Fruit fly (Drosophila melanogaster) whole organism, pupa: Measurements from ENCODE around the gene CG5516.
A peak's percentile ranks its signal among the peaks of the same experiment; 100 is the strongest.

Experiments used
- CG10348 ChIP-seq: fragments of 200-800 bp; sonication (Bioruptor generic); IDR thresholded peaks from 2 replicates; pipeline ENCODE4 v1.3.6; 2022; ENCODE audit warnings: missing biosample characterization, missing genetic modification characterization
- CG12605 ChIP-seq: fragments of 200-800 bp; sonication (Bioruptor generic); IDR thresholded peaks from 2 replicates; pipeline ENCODE4 v1.3.6; 2022; ENCODE audit warnings: missing biosample characterization, missing genetic modification characterization
- CG13204 ChIP-seq: fragments of 200-800 bp; sonication (Bioruptor generic); optimal IDR thresholded peaks from 2 replicates; lab custom pipeline; 2018; ENCODE audit warnings: missing biosample characterization, mild to moderate bottlenecking, missing genetic modification characterization, moderate library complexity
- CG14655 ChIP-seq: fragments of 200-800 bp; sonication (Bioruptor generic); optimal IDR thresholded peaks from 3 replicates; lab custom pipeline; 2017; ENCODE audit warnings: mild to moderate bottlenecking, missing biosample characterization, missing genetic modification reagents, missing genetic modification characterization
- CG15710 ChIP-seq: fragments of 200-800 bp; sonication (Bioruptor generic); optimal IDR thresholded peaks from 2 replicates; lab custom pipeline; 2018; ENCODE audit warnings: missing biosample characterization, mild to moderate bottlenecking, missing genetic modification characterization, moderate library complexity
- CG17806 ChIP-seq: fragments of 200-800 bp; sonication (Bioruptor generic); optimal IDR thresholded peaks from 2 replicates; lab custom pipeline; 2018; ENCODE audit warnings: missing biosample characterization, mild to moderate bottlenecking, missing genetic modification characterization, moderate library complexity
- CG32121 ChIP-seq: fragments of 200-800 bp; sonication (Bioruptor generic); IDR thresholded peaks from 2 replicates; pipeline ENCODE4 v1.3.6; 2022; ENCODE audit warnings: missing biosample characterization, missing genetic modification characterization
- CG34367 ChIP-seq: fragments of 200-800 bp; sonication (Bioruptor generic); optimal IDR thresholded peaks from 2 replicates; lab custom pipeline; 2018; ENCODE audit warnings: missing biosample characterization, mild to moderate bottlenecking, missing genetic modification characterization
- CG4496 ChIP-seq: fragments of 200-800 bp; sonication (Bioruptor generic); IDR thresholded peaks from 3 replicates; pipeline ENCODE4 v1.3.6; 2022; ENCODE audit warnings: missing biosample characterization, missing genetic modification characterization
- CG8159 ChIP-seq: fragments of 200-800 bp; sonication (Bioruptor generic); optimal IDR thresholded peaks from 3 replicates; lab custom pipeline; 2018; ENCODE audit warnings: missing biosample characterization, mild to moderate bottlenecking, missing genetic modification characterization, moderate library complexity
- CG8301 ChIP-seq: fragments of 200-800 bp; sonication (Bioruptor generic); optimal IDR thresholded peaks from 2 replicates; lab custom pipeline; 2018; ENCODE audit warnings: missing biosample characterization, mild to moderate bottlenecking, missing genetic modification characterization
- CG9948 ChIP-seq: fragments of 200-800 bp; sonication (Bioruptor generic); optimal IDR thresholded peaks from 2 replicates; lab custom pipeline; 2018; ENCODE audit warnings: missing biosample characterization, mild to moderate bottlenecking, missing genetic modification characterization, moderate library complexity
- EcR ChIP-seq: fragments of 200-800 bp; sonication (Bioruptor generic); optimal IDR thresholded peaks from 3 replicates; lab custom pipeline; 2019; ENCODE audit warnings: missing biosample characterization, missing genetic modification characterization, mild to moderate bottlenecking, moderate library complexity, missing genetic modification reagents
- Ets98B ChIP-seq: fragments of 200-800 bp; sonication (Bioruptor generic); IDR thresholded peaks from 2 replicates; pipeline ENCODE4 v1.3.6; 2022; ENCODE audit warnings: missing biosample characterization, missing genetic modification characterization
- Pif1A ChIP-seq: fragments of 200-800 bp; sonication (Bioruptor generic); optimal IDR thresholded peaks from 3 replicates; lab custom pipeline; 2016; ENCODE audit warnings: missing biosample characterization, missing genetic modification characterization
- Pif1B ChIP-seq: fragments of 200-800 bp; sonication (Bioruptor generic); optimal IDR thresholded peaks from 3 replicates; lab custom pipeline; 2016; ENCODE audit warnings: missing biosample characterization, missing genetic modification characterization
- Snoo ChIP-seq: fragments of 200-800 bp; sonication (Bioruptor generic); optimal IDR thresholded peaks from 3 replicates; lab custom pipeline; 2017; ENCODE audit warnings: missing biosample characterization, mild to moderate bottlenecking, missing genetic modification characterization, inconsistent platforms
- fd96Ca ChIP-seq: fragments of 200-800 bp; sonication (Bioruptor generic); IDR thresholded peaks from 3 replicates; pipeline ENCODE4 v1.3.6; 2022; ENCODE audit warnings: missing biosample characterization, missing genetic modification characterization
- gl ChIP-seq: fragments of 200-800 bp; sonication (Bioruptor generic); optimal IDR thresholded peaks from 2 replicates; lab custom pipeline; 2018; ENCODE audit warnings: missing biosample characterization, mild to moderate bottlenecking, missing genetic modification characterization
- rn ChIP-seq: fragments of 200-800 bp; sonication (Bioruptor generic); IDR thresholded peaks from 2 replicates; pipeline ENCODE4 v1.3.6; 2022; ENCODE audit warnings: missing biosample characterization, missing genetic modification characterization

Gene CG5516

dm6 chr3R:15994573-15994869 lies 30.8 kb downstream of the CG5516 start:
- TF ChIP-seq CG8159 (tag; lab: Kevin White, UChicago) (no peak), CG13204 (GFP tag; lab: Kevin White, UChicago) (no peak), Pif1A (GFP tag; lab: Kevin White, UChicago) (no peak), rn (GFP tag; lab: Robert Waterston, UW) (no peak), CG15710 (no peak), CG9948 (tag; lab: Kevin White, UChicago) (no peak)
- TF ChIP-seq, all 21 proteins: peak for 0

DNA sequence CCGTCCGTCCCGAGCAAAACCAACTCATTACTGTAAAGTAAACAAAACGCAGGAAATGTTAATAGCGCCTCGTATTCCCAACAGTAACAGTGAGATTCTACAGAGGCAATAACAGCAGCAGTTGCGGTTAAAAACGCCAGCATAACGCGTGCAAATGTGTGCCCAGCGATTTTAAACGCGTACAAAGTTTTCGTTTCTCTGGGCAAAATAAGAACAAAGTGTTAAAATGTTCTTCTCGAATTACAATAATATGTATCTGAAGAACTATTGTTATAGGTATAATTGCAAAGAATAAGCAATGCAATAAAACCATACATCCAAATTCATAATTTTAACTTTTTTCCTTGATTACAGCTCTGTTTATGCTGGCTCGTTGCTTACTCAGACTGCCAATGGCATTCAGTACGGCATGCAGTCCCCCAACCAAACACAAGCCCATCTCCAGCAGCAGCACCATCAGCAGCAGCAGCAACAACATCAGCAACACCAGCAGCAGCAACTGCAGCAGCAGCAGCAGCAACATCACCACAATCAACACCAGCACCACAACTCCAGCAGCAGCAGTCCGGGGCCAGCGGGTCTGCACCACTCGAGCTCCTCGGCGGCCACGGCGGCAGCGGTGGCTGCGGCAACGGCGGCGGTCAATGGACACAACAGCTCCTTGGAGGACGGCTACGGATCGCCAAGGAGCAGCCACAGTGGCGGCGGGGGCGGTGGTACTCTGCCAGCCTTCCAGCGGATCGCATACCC lies 35.5 kb downstream of the CG5516 start:
- TF ChIP-seq CG8159 (tag; lab: Kevin White, UChicago) (no peak), CG13204 (GFP tag; lab: Kevin White, UChicago) (no peak)
- TF ChIP-seq, all 21 proteins: peak for 0

- TF ChIP-seq EcR, result no peak
- TF ChIP-seq CG9948 (tag; lab: Kevin White, UChicago), result no peak
- TF ChIP-seq Pif1A (GFP tag; lab: Kevin White, UChicago), result no peak
- TF ChIP-seq rn (GFP tag; lab: Robert Waterston, UW), result no peak
- no peak for TF ChIP-seq CG34367 (tag; lab: Kevin White, UChicago)
- no peak for TF ChIP-seq CG14655
- no peak for TF ChIP-seq CG8159 (tag; lab: Kevin White, UChicago)
- no peak for TF ChIP-seq Snoo
Observed at dm6 chr3R:16004015-16004414, 40.3 kb downstream of the CG5516 start.

DNA sequence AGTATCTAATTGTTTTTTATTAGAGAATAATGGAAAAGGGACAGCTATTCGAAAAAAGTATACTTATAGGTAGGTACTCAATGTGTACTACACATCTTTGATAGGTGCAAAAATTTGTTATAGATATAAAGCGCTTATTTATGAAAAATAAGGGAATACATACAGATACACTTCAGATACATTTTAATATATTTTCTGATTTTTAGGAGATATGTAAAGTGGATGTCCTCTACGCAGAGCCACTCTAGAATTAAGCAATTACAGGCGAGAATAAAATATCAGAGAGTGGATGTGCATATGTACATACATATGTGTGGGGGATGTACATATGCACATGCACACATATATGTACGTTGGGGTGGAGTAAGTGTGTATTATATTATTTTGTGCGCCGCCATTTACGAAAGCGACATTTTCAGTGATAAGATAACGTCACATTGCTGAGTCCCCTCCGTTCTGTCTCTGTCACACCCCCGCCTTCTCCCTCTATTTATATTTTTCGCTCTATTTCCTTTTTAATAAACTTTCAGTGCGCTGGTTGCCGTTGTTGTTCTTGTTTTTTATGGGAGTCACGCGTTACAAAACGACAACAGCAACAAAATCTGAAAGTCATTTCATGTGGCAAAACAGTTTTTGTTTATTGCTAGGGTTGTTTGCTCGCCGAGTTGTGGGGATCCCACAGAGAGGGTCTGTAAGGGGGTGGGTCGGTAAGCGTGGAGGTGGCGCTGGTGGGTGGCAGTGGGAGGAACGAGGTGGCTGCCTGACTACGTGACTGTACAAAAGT lies 41.2 kb downstream of the CG5516 start:
- TF ChIP-seq CG8301 (tag; lab: Kevin White, UChicago) (no peak), CG10348 (GFP tag; lab: Robert Waterston, UW) (no peak), fd96Ca (GFP tag; lab: Robert Waterston, UW) (0 out of 3 replicates have a peak, but pooled peaks have one; percentile 43), CG15710 (no peak), CG8159 (tag; lab: Kevin White, UChicago) (peak; percentile 49), gl (tag; lab: Kevin White, UChicago) (no peak), CG12605 (GFP tag; lab: Robert Waterston, UW) (0 out of 2 replicates have a peak, but pooled peaks have one; percentile 23), Ets98B (GFP tag; lab: Robert Waterston, UW) (peak; percentile 19; the same call in 1 of the 2 replicates)

DNA sequence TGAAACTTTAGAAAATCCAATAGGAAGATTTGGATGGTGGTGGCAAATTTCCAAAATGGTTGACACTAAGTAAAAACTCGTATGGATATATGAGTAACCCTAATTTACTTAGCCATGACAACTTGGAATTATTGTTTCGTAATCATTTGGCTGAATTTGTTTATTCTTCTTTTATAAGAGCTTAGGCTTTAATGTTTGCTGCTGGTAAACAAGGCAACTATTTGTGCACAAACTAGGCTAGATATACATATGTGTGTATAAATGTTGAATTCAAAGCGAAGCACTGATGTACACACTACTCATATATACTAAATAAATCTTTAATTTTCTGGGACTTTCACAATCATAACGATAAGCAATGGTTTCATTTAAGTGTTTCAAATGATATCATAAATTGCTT lies 42.3 kb downstream of the CG5516 start:
- TF ChIP-seq fd96Ca (GFP tag; lab: Robert Waterston, UW), result no peak

DNA sequence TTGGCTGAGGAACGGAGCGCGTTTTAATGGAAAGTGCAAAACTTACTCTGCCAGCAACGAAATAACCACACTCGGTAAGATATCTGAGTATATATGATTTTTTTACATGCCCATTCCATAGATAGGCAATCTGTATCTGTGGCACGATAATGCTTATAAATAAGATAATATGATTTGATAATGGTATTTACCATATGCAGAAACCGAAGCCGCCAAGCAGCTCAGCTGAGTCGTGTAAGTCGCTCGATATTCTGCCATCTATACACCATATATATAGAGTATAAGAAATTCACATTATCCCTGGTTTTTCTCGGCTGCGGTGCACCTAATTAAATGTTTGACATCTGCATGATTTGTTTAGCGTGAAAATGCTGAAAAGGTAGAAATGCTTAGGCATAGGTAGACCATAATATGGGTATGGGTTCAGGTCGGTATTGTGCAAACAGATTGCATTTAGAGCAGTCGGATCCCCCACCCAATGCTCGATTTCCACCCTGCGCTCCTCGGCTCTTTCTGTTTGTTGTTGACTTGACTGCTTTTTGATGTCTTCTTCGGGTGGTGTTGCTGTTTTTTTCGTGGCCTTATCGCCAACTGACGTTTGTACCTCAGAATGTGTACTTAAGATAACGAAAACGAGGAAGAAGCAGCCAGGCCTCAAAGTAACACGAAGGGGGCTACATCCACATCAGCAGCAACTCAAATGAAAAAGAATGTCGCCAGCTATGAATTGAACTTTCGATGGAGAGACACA lies 43.3 kb downstream of the CG5516 start:
- no peak for TF ChIP-seq CG34367 (tag; lab: Kevin White, UChicago)
- TF ChIP-seq fd96Ca (GFP tag; lab: Robert Waterston, UW), result no peak
- TF ChIP-seq CG14655, result no peak
- no peak for TF ChIP-seq CG8159 (tag; lab: Kevin White, UChicago)
- TF ChIP-seq CG8301 (tag; lab: Kevin White, UChicago), result no peak
- no peak for TF ChIP-seq CG13204 (GFP tag; lab: Kevin White, UChicago)
- TF ChIP-seq CG15710, result no peak
- TF ChIP-seq CG9948 (tag; lab: Kevin White, UChicago), result no peak
- no peak for TF ChIP-seq CG4496 (GFP tag; lab: Robert Waterston, UW)
- no peak for TF ChIP-seq CG17806 (tag; lab: Kevin White, UChicago)
- no peak for TF ChIP-seq rn (GFP tag; lab: Robert Waterston, UW)
- TF ChIP-seq Ets98B (GFP tag; lab: Robert Waterston, UW), result no peak
- TF ChIP-seq, all 21 proteins: peak for 0

DNA sequence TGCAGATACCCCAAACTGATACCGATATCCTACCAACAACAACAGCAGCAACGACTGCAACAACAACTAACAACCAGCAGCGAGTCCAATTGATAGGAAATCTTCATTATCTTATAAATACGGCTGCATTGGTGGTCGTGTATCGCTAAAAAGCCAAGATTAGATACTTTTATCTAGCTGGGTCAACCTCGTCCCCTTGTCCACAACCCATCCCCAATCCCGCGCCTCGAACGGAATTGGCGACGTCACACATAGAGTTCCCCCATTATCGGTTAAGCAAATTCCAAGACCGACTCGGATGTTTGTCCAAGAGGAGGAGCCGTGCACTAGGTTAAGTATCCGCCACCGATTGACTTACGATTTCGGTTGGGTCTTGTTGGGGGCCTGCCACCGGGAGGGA lies 44.6 kb downstream of the CG5516 start:
- TF ChIP-seq CG13204 (GFP tag; lab: Kevin White, UChicago), result no peak
- no peak for TF ChIP-seq CG12605 (GFP tag; lab: Robert Waterston, UW)
- TF ChIP-seq CG32121 (GFP tag; lab: Robert Waterston, UW), result no peak
- TF ChIP-seq CG10348 (GFP tag; lab: Robert Waterston, UW), result no peak
- no peak for TF ChIP-seq Snoo
- TF ChIP-seq Pif1A (GFP tag; lab: Kevin White, UChicago), result no peak
- TF ChIP-seq rn (GFP tag; lab: Robert Waterston, UW), result no peak
- TF ChIP-seq Pif1B, result no peak
- TF ChIP-seq CG15710, result no peak
